Fruit fly (Drosophila melanogaster): Measurements from ENCODE around the gene CG7290.

Gene CG7290

DNA sequence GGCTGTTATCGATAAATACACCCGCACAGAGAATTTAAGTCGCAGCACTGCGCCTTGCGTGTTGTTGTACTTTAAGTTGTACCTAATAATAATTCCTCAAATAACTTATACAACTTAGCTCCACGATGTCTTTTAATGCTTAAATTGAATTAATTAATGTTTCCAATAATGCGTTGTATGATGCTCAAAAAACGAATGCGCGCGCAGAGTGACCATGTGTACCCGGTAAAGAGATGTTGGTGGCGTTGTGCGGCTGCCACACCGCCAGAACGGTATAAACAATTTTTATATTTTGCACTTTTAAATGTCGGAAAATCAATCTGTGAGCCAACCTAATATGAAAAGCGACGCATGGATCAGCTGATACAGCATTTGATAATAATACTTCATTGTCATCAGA, 20.3 kb upstream of the CG7290 start (continued):
- peak; percentile 52 for TF ChIP-seq Scr (GFP tag; IDR thresholded peaks at IDR 0.05; ENCODE audit: partially characterized antibody)
- TF ChIP-seq jing (GFP tag; optimal IDR thresholded peaks at IDR 0.05), result no peak
- TF ChIP-seq CG12659 (GFP tag; optimal IDR thresholded peaks at IDR 0.05), result peak; percentile 66
- no peak for TF ChIP-seq CG10274 (GFP tag; optimal IDR thresholded peaks at IDR 0.05)
- TF ChIP-seq peb (GFP tag; IDR thresholded peaks at IDR 0.05), result no peak
- TF ChIP-seq CG18011 (GFP tag; optimal IDR thresholded peaks at IDR 0.05), result no peak
- TF ChIP-seq Atf-2 (GFP tag; optimal IDR thresholded peaks at IDR 0.05), result no peak
- no peak for TF ChIP-seq wek (GFP tag; optimal IDR thresholded peaks at IDR 0.05)
- TF ChIP-seq row (GFP tag; IDR thresholded peaks at IDR 0.05), result peak; percentile 27; the same call in 1 of the 3 replicates
- no peak for TF ChIP-seq CG8290 (GFP tag; optimal IDR thresholded peaks at IDR 0.05)
- no peak for TF ChIP-seq CG8290 (tag; optimal IDR thresholded peaks at IDR 0.05)
- no peak for TF ChIP-seq ase (GFP tag; IDR thresholded peaks at IDR 0.05)
- peak; percentile 54 for TF ChIP-seq CG13287 (GFP tag; IDR thresholded peaks at IDR 0.05; ENCODE audit: partially characterized antibody)
- TF ChIP-seq inv (GFP tag; IDR thresholded peaks at IDR 0.05; ENCODE audit: partially characterized antibody), result no peak
- TF ChIP-seq Lim3 (GFP tag; IDR thresholded peaks at IDR 0.05), result no peak
- TF ChIP-seq Dp (GFP tag; optimal IDR thresholded peaks at IDR 0.05), result peak; percentile 72
- TF ChIP-seq MESR4 (GFP tag; optimal IDR thresholded peaks at IDR 0.05), result peak; percentile 58
- TF ChIP-seq CG2889 (GFP tag; IDR thresholded peaks at IDR 0.05), result no peak
- TF ChIP-seq CG14860 (GFP tag; IDR thresholded peaks at IDR 0.05; ENCODE audit: partially characterized antibody), result 0 out of 3 replicates have a peak, but pooled peaks have one; percentile 22
- no peak for TF ChIP-seq seq (GFP tag; IDR thresholded peaks at IDR 0.05)
- no peak for TF ChIP-seq CG10462 (GFP tag; optimal IDR thresholded peaks at IDR 0.05)
- TF ChIP-seq slbo (GFP tag; IDR thresholded peaks at IDR 0.05), result no peak
- peak; percentile 66 for TF ChIP-seq BEAF-32 (GFP tag; optimal IDR thresholded peaks at IDR 0.05)
- TF ChIP-seq CG13624 (GFP tag; optimal IDR thresholded peaks at IDR 0.05), result peak; percentile 19
- no peak for TF ChIP-seq Ssrp (tag; optimal IDR thresholded peaks at IDR 0.05)
- TF ChIP-seq stwl (tag; optimal IDR thresholded peaks at IDR 0.05), result peak; percentile 58
- TF ChIP-seq CG8388 (GFP tag; optimal IDR thresholded peaks at IDR 0.05), result no peak
- no peak for TF ChIP-seq CG18619 (GFP tag; optimal IDR thresholded peaks at IDR 0.05)
- TF ChIP-seq HLHmδ (GFP tag; optimal IDR thresholded peaks at IDR 0.05), result no peak
- no peak for TF ChIP-seq CG15601 (tag; optimal IDR thresholded peaks at IDR 0.05)
- no peak for TF ChIP-seq eve (GFP tag; optimal IDR thresholded peaks at IDR 0.05)
- TF ChIP-seq CG7745 (tag; optimal IDR thresholded peaks at IDR 0.05), result no peak
- TF ChIP-seq CG30020 (tag; optimal IDR thresholded peaks at IDR 0.05), result peak; percentile 36
- no peak for TF ChIP-seq dpn (GFP tag; optimal IDR thresholded peaks at IDR 0.05)
- no peak for TF ChIP-seq gcm (GFP tag; optimal IDR thresholded peaks at IDR 0.05)
- no peak for TF ChIP-seq tio (GFP tag; optimal IDR thresholded peaks at IDR 0.05)
- peak; percentile 96 for TF ChIP-seq CG17186 (GFP tag; optimal IDR thresholded peaks at IDR 0.05)
- TF ChIP-seq CG9797 (GFP tag; optimal IDR thresholded peaks at IDR 0.05), result peak; percentile 81
- TF ChIP-seq CG30403 (GFP tag; optimal IDR thresholded peaks at IDR 0.05), result no peak
- peak; percentile 86 for TF ChIP-seq CG2116 (GFP tag; optimal IDR thresholded peaks at IDR 0.05)
- TF ChIP-seq wor (GFP tag; IDR thresholded peaks at IDR 0.05), result no peak
- peak; percentile 29 for TF ChIP-seq CG2712 (tag; optimal IDR thresholded peaks at IDR 0.05)
- TF ChIP-seq zf30C (GFP tag; optimal IDR thresholded peaks at IDR 0.05), result no peak
- TF ChIP-seq da (GFP tag; optimal IDR thresholded peaks at IDR 0.05), result no peak
- no peak for TF ChIP-seq stc (GFP tag; IDR thresholded peaks at IDR 0.05)
- TF ChIP-seq nau (GFP tag; optimal IDR thresholded peaks at IDR 0.05), result no peak
- no peak for TF ChIP-seq sr (GFP tag; IDR thresholded peaks at IDR 0.05)
- TF ChIP-seq CG6765 (GFP tag; optimal IDR thresholded peaks at IDR 0.05), result no peak
- TF ChIP-seq CG10543 (GFP tag; optimal IDR thresholded peaks at IDR 0.05), result no peak
- no peak; the same call in 2 of the 3 replicates for TF ChIP-seq CG34224 (GFP tag; IDR thresholded peaks at IDR 0.05; ENCODE audit: partially characterized antibody)
- no peak for TF ChIP-seq CG13894 (tag; optimal IDR thresholded peaks at IDR 0.05)

All from whole organism, embryonic.